Fruit fly (Drosophila melanogaster): ENCODE data around the gene CG34355.

CG34355 gene

DNA sequence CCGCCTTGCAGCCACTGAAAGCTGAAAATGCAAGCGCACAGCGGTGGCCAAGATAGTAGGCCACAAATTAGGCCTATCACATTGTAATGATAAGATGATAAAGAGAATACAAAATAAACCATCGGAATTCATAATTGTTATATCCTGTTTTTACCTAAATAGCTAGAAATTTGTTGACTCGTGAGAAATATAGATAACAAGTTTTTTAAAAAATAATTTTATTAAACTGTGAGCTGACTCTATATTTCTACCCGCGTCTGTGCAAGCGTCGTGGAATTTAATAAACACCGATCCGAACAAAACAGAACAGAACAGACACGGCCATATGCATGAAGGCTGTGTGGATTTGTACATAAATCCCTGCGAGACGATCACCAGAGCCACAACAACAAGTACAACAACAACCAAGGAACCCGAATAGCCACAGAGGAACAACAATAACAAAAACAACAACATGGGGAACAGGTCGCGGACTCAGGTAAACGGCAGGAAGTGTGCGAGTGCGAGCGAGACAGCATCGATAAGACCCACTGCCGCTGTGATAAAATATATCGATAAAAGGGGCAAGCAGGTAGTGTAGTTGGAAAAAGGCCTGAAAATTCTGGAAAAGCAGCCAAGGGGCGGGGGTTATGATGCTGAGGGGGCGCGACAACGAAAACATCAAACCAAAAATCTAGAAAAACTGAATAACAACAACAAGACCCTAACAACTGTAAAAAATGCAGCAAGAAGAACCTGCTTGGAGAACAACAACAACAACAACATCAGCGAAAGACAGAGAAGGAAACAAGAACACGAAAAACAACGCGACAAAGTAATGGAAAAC, 82.8 kb downstream of the CG34355 start (continued):
- TF ChIP-seq CG3281 (GFP tag; optimal IDR thresholded peaks at IDR 0.05) (peak; percentile 62), Dip2 (GFP tag; IDR thresholded peaks at IDR 0.05) (no peak), CG9817 (tag; optimal IDR thresholded peaks at IDR 0.05) (peak; percentile 55), CG12071 (GFP tag; optimal IDR thresholded peaks at IDR 0.05) (peak; percentile 42), CG4404 (GFP tag; IDR thresholded peaks at IDR 0.05) (peak; percentile 86), CG10147 (GFP tag; optimal IDR thresholded peaks at IDR 0.05) (peak; percentile 62), CG3065 (GFP tag; optimal IDR thresholded peaks at IDR 0.05) (peak; percentile 64), inv (GFP tag; IDR thresholded peaks at IDR 0.05; ENCODE audit: partially characterized antibody) (0 out of 2 replicates have a peak, but pooled peaks have one; percentile 9), tgo (GFP tag; IDR thresholded peaks at IDR 0.05) (peak; percentile 77), CG8924 (tag; optimal IDR thresholded peaks at IDR 0.05) (peak; percentile 95), Mrtf (GFP tag; IDR thresholded peaks at IDR 0.05) (peak; percentile 78; the same call in 2 of the 3 replicates), ro (GFP tag; IDR thresholded peaks at IDR 0.05) (peak; percentile 58; the same call in 1 of the 2 replicates), CG12299 (tag; optimal IDR thresholded peaks at IDR 0.05) (peak; percentile 84), knrl (GFP tag; IDR thresholded peaks at IDR 0.05; ENCODE audit: partially characterized antibody) (no peak), CG10462 (GFP tag; optimal IDR thresholded peaks at IDR 0.05) (peak; percentile 74), Hr78 (GFP tag; optimal IDR thresholded peaks at IDR 0.05) (peak in 1 of 2 experiments; percentile 75), CG9215 (GFP tag; IDR thresholded peaks at IDR 0.05) (peak; percentile 50; the same call in 1 of the 2 replicates), sima (GFP tag; optimal IDR thresholded peaks at IDR 0.05) (peak; percentile 9), Dll (GFP tag; IDR thresholded peaks at IDR 0.05; ENCODE audit: partially characterized antibody) (no peak), CG32767 (GFP tag; IDR thresholded peaks at IDR 0.05) (peak; percentile 89), CG7271 (tag; optimal IDR thresholded peaks at IDR 0.05) (peak; percentile 92), CG15601 (tag; optimal IDR thresholded peaks at IDR 0.05) (peak; percentile 92), prd (optimal IDR thresholded peaks at IDR 0.05) (no peak), prd (GFP tag; IDR thresholded peaks at IDR 0.05) (peak; percentile 92), wek (GFP tag; optimal IDR thresholded peaks at IDR 0.05) (peak; percentile 55), Myb (GFP tag; optimal IDR thresholded peaks at IDR 0.05) (peak; percentile 3), Sox102F (GFP tag; optimal IDR thresholded peaks at IDR 0.05) (peak; percentile 88), CG9797 (GFP tag; optimal IDR thresholded peaks at IDR 0.05) (peak; percentile 21), klu (GFP tag; IDR thresholded peaks at IDR 0.05) (peak; percentile 9; the same call in 1 of the 2 replicates), ewg (GFP tag; optimal IDR thresholded peaks at IDR 0.05) (peak; percentile 67), zf30C (GFP tag; optimal IDR thresholded peaks at IDR 0.05) (no peak), so (GFP tag; IDR thresholded peaks at IDR 0.05) (peak; percentile 81; the same call in 2 of the 3 replicates), CHES-1-like (GFP tag; optimal IDR thresholded peaks at IDR 0.05) (no peak), Neu2 (GFP tag; optimal IDR thresholded peaks at IDR 0.05; ENCODE audit: borderline replicate concordance) (peak; percentile 14), CG11696 (GFP tag; IDR thresholded peaks at IDR 0.05) (peak; percentile 99), ci (GFP tag; IDR thresholded peaks at IDR 0.05) (peak; percentile 93), Dek (tag; optimal IDR thresholded peaks at IDR 0.05) (peak; percentile 43), ab (GFP tag; optimal IDR thresholded peaks at IDR 0.05) (peak; percentile 15), lola (GFP tag; optimal IDR thresholded peaks at IDR 0.05) (peak in 1 of 3 experiments; percentile 96), sens (GFP tag) (peak; percentile 99), Gug (GFP tag; IDR thresholded peaks at IDR 0.05) (peak; percentile 52; the same call in 3 of the 4 replicates), CG3726 (GFP tag; IDR thresholded peaks at IDR 0.05) (0 out of 3 replicates have a peak, but pooled peaks have one; percentile 57), CG17802 (tag; optimal IDR thresholded peaks at IDR 0.05) (peak; percentile 52), NC2α (GFP tag; optimal IDR thresholded peaks at IDR 0.05) (peak; percentile 50), sqz (GFP tag; optimal IDR thresholded peaks at IDR 0.05) (peak; percentile 69), CG13296 (GFP tag; optimal IDR thresholded peaks at IDR 0.05) (peak; percentile 52), CG15011 (GFP tag; optimal IDR thresholded peaks at IDR 0.05) (peak; percentile 69), sens-2 (GFP tag; IDR thresholded peaks at IDR 0.05) (peak; percentile 65; the same call in 1 of the 2 replicates)

Data from whole organism, embryonic.